Fruit fly (Drosophila melanogaster): ENCODE results near the gene CG32669.

The CG32669 gene

dm6 chrX:10854686-10855085, 9.8 kb upstream of the CG32669 start, which contains the start of gene feo (continued):
- TF ChIP-seq CG13424 (tag; optimal IDR thresholded peaks at IDR 0.05) (no peak), CG6254 (GFP tag; optimal IDR thresholded peaks at IDR 0.05) (no peak), croc (GFP tag; conservative IDR thresholded peaks at IDR 0.05) (no peak), CkIIα-i1 (GFP tag; IDR thresholded peaks at IDR 0.05) (no peak), CG18599 (GFP tag; optimal IDR thresholded peaks at IDR 0.05) (no peak), Dbx (GFP tag; IDR thresholded peaks at IDR 0.05) (no peak), phol (tag; optimal IDR thresholded peaks at IDR 0.05) (peak; percentile 96), CG17802 (tag; optimal IDR thresholded peaks at IDR 0.05) (no peak), CG10147 (GFP tag; optimal IDR thresholded peaks at IDR 0.05) (no peak), corto (GFP tag; optimal IDR thresholded peaks at IDR 0.05) (no peak), gsb-n (tag; optimal IDR thresholded peaks at IDR 0.05) (no peak), bsh (GFP tag; optimal IDR thresholded peaks at IDR 0.05) (no peak), CG12236 (GFP tag; optimal IDR thresholded peaks at IDR 0.05) (no peak), chif (GFP tag; optimal IDR thresholded peaks at IDR 0.05) (no peak), grau (tag; optimal IDR thresholded peaks at IDR 0.05) (no peak), Hr51 (GFP tag; optimal IDR thresholded peaks at IDR 0.05) (no peak), Ptx1 (GFP tag; IDR thresholded peaks at IDR 0.05) (no peak), nerfin-2 (GFP tag; IDR thresholded peaks at IDR 0.05; ENCODE audit: partially characterized antibody) (no peak), CG31388 (GFP tag; optimal IDR thresholded peaks at IDR 0.05) (no peak), CG10366 (GFP tag; IDR thresholded peaks at IDR 0.05) (no peak), scrt (GFP tag; optimal IDR thresholded peaks at IDR 0.05) (no peak), CG10267 (tag; optimal IDR thresholded peaks at IDR 0.05) (peak; percentile 66), ken (GFP tag; IDR thresholded peaks at IDR 0.05) (no peak), CG4617 (GFP tag; optimal IDR thresholded peaks at IDR 0.05; ENCODE audit: borderline replicate concordance) (no peak), dpn (GFP tag; optimal IDR thresholded peaks at IDR 0.05) (no peak), CG5245 (GFP tag; optimal IDR thresholded peaks at IDR 0.05) (no peak), C15 (GFP tag; IDR thresholded peaks at IDR 0.05) (no peak), HLH3B (GFP tag; IDR thresholded peaks at IDR 0.05) (no peak), ewg (GFP tag; optimal IDR thresholded peaks at IDR 0.05) (no peak), E2f2 (GFP tag; IDR thresholded peaks at IDR 0.05) (peak; percentile 96), CG32532 (GFP tag; IDR thresholded peaks at IDR 0.05) (no peak), CG12391 (tag; optimal IDR thresholded peaks at IDR 0.05) (peak; percentile 22), Dad (GFP tag; optimal IDR thresholded peaks at IDR 0.05) (no peak), Neu2 (GFP tag; optimal IDR thresholded peaks at IDR 0.05; ENCODE audit: borderline replicate concordance) (no peak), D19A (tag; optimal IDR thresholded peaks at IDR 0.05) (no peak), Mes4 (GFP tag; optimal IDR thresholded peaks at IDR 0.05) (no peak), CG43689 (GFP tag; IDR thresholded peaks at IDR 0.05) (no peak), lilli (GFP tag; optimal IDR thresholded peaks at IDR 0.05) (peak; percentile 5)

- TF ChIP-seq grau (tag; optimal IDR thresholded peaks at IDR 0.05) (no peak), CG30431 (GFP tag; optimal IDR thresholded peaks at IDR 0.05) (no peak), CG12391 (tag; optimal IDR thresholded peaks at IDR 0.05) (peak; percentile 17), CG14667 (GFP tag; IDR thresholded peaks at IDR 0.05) (no peak), peb (GFP tag; IDR thresholded peaks at IDR 0.05) (no peak), Lhr (GFP tag; optimal IDR thresholded peaks at IDR 0.05) (no peak), pum (GFP tag; optimal IDR thresholded peaks at IDR 0.05) (no peak), CG10267 (tag; optimal IDR thresholded peaks at IDR 0.05) (peak; percentile 25), ara (GFP tag; IDR thresholded peaks at IDR 0.05) (no peak), ase (GFP tag; IDR thresholded peaks at IDR 0.05) (no peak), CG9215 (GFP tag; IDR thresholded peaks at IDR 0.05) (no peak), CG2889 (GFP tag; IDR thresholded peaks at IDR 0.05) (no peak), D19A (tag; optimal IDR thresholded peaks at IDR 0.05) (no peak), CG17802 (tag; optimal IDR thresholded peaks at IDR 0.05) (no peak), CG2129 (GFP tag; IDR thresholded peaks at IDR 0.05; ENCODE audit: partially characterized antibody) (peak; percentile 44), CG10543 (GFP tag; optimal IDR thresholded peaks at IDR 0.05) (no peak), hbn (GFP tag; IDR thresholded peaks at IDR 0.05; ENCODE audit: partially characterized antibody) (peak; percentile 69), CG7745 (tag; optimal IDR thresholded peaks at IDR 0.05) (no peak), CG13894 (tag; optimal IDR thresholded peaks at IDR 0.05) (no peak)
Measured at dm6 chrX:10848565-10848964, 3.7 kb upstream of the CG32669 start, which contains the start of gene CG2202. Gene CG2202 (plus strand): TSS chrX:10848757.

Measured in whole organism, embryonic.